Worm (Caenorhabditis elegans): ENCODE results near the gene str-116.

Gene str-116

DNA sequence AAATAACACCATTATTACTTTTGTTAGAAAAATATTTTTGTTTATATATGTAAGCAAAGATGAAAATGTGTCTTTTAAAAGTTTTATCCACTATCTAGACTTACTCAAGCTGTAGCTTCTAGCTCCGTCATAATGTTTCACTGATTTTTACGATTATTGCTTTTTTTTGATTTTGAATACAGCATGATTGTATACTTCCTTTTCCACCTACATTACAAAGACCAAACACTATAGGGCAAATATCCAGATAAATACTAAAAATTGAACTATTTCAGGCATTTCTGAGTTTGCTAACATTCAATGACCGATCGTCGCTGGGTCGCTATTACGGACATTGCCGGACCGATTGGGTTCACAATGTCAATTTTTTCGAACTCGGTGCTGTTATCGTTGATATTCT, at the start of gene str-116:
Gene str-116, plus strand, starts transcription at position 301 of the 400 bp plus-strand sequence.
- no peak for TF ChIP-seq aha-1 (tag; optimal IDR thresholded peaks at IDR 0.05)
- TF ChIP-seq pag-3 (tag; optimal IDR thresholded peaks at IDR 0.05; ENCODE audit: borderline replicate concordance, insufficient read depth), result no peak
- no peak for TF ChIP-seq vab-15 (tag; optimal IDR thresholded peaks at IDR 0.05)
- no peak for TF ChIP-seq nhr-28 (tag; optimal IDR thresholded peaks at IDR 0.05)
- no peak for TF ChIP-seq blmp-1 (tag; optimal IDR thresholded peaks at IDR 0.05)
- TF ChIP-seq rnt-1 (tag; optimal IDR thresholded peaks at IDR 0.05), result no peak
- TF ChIP-seq unc-62 (GFP tag; optimal IDR thresholded peaks at IDR 0.05), result no peak
- no peak for TF ChIP-seq ztf-11 (tag; optimal IDR thresholded peaks at IDR 0.05)
- TF ChIP-seq grh-1 (GFP tag; IDR thresholded peaks at IDR 0.05), result no peak
- TF ChIP-seq ztf-4 (tag; optimal IDR thresholded peaks at IDR 0.05), result no peak
- TF ChIP-seq sup-37 (GFP tag; optimal IDR thresholded peaks at IDR 0.05), result no peak
- TF ChIP-seq Y116A8C.19 (tag; optimal IDR thresholded peaks at IDR 0.05; ENCODE audit: borderline replicate concordance), result no peak
- no peak for TF ChIP-seq tlp-1 (tag; optimal IDR thresholded peaks at IDR 0.05)
- no peak for TF ChIP-seq ama-1 (optimal IDR thresholded peaks at IDR 0.05)

DNA sequence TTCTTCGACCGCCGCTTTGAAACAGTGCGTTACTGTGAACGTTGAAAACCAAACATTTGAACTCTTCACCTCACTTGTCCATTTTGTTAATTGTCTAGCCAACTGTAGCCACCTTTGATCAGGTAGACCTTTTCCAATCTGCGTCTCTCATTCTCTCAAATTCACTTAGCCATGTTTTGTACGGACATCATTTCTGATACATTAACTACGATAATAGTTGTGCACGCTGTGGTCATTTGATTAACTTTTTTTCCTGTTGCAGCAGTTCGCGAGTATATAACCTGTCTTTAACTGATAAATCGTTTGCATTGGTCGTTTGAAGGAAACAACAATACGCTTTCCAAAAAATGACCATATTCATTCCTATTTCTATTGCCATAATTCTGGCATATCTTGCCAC, 49.4 kb upstream of the str-116 start, which contains the start of gene cyp-29A2:
Gene cyp-29A2, plus strand, starts transcription at position 190 of the 400 bp plus-strand sequence.
- peak; percentile 7 for TF ChIP-seq blmp-1 (tag; optimal IDR thresholded peaks at IDR 0.05)
- no peak for TF ChIP-seq nhr-12 (tag; optimal IDR thresholded peaks at IDR 0.05)
- no peak for TF ChIP-seq fkh-10 (GFP tag; optimal IDR thresholded peaks at IDR 0.05)
- TF ChIP-seq mab-9 (GFP tag; IDR thresholded peaks at IDR 0.05), result no peak
- TF ChIP-seq elt-3 (tag; optimal IDR thresholded peaks at IDR 0.05), result peak in 1 of 6 experiments; percentile 16
- no peak for TF ChIP-seq mep-1 (tag; optimal IDR thresholded peaks at IDR 0.05)
- TF ChIP-seq lin-14 (GFP tag; optimal IDR thresholded peaks at IDR 0.05), result peak; percentile 11
- peak; percentile 22 for TF ChIP-seq nhr-71 (tag; optimal IDR thresholded peaks at IDR 0.05)
- TF ChIP-seq hlh-4 (tag; optimal IDR thresholded peaks at IDR 0.05), result no peak
- TF ChIP-seq snu-23 (GFP tag; optimal IDR thresholded peaks at IDR 0.05), result peak; percentile 17
- no peak for TF ChIP-seq mdl-1 (tag; optimal IDR thresholded peaks at IDR 0.05)
- peak; percentile 52 for TF ChIP-seq nhr-20 (tag; optimal IDR thresholded peaks at IDR 0.05)
- no peak for TF ChIP-seq fkh-4 (tag; optimal IDR thresholded peaks at IDR 0.05; ENCODE audit: borderline replicate concordance)
- no peak for TF ChIP-seq tlp-1 (tag; optimal IDR thresholded peaks at IDR 0.05)
- no peak for TF ChIP-seq nhr-237 (tag; optimal IDR thresholded peaks at IDR 0.05)
- TF ChIP-seq hpl-2 (GFP tag; optimal IDR thresholded peaks at IDR 0.05), result no peak
- TF ChIP-seq nhr-85 (tag), result peak; percentile 8
- peak; percentile 17 for TF ChIP-seq elt-2 (tag; optimal IDR thresholded peaks at IDR 0.05)

DNA sequence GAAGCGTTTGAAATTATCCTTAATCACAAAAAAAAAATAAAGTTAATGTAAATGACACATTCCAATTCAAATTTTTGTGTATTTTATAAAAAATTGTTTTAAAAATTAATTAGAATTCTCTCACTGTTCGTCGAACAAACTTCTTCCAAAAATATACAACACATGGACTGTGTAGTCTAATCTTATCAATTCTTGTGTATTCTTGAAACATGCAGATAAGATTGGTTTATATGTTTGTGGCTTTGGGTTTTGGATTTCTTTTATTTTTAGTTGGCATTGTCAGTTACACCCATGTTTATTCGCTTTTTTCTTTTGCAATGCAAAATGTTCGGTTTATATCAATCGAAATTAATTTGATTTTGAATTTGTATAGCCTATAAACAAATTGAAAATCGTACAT, 46.4 kb upstream of the str-116 start:
- TF ChIP-seq nhr-28 (tag; optimal IDR thresholded peaks at IDR 0.05), result no peak
- TF ChIP-seq unc-98 (GFP tag; IDR thresholded peaks at IDR 0.05), result no peak
- TF ChIP-seq hlh-17 (GFP tag; optimal IDR thresholded peaks at IDR 0.05; ENCODE audit: borderline replicate concordance), result no peak
- TF ChIP-seq ets-5 (GFP tag; IDR thresholded peaks at IDR 0.05), result no peak
- TF ChIP-seq elt-3 (tag; optimal IDR thresholded peaks at IDR 0.05), result peak in 2 of 6 experiments; percentile 44 to 83
- no peak for TF ChIP-seq fkh-4 (tag; optimal IDR thresholded peaks at IDR 0.05; ENCODE audit: borderline replicate concordance)

DNA sequence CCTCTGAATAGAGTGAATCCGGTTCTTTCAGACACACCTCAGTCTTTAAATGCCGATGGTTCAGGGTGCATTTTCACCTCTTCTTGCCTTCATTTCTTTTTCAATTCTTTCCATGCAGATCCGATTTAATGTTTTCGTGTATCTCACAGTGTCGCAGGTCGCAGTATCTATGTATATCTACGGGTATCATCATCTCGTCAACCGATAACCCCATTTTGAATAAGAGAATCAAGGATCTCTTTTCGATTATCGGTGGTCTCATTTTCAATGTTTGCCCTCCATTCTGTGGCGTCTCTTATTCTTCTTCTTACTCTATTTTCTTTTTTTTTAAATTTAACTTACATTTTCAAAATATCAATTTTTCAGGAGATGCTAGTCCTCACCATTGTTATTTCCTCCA, 45.8 kb upstream of the str-116 start, which contains the start of gene T19B10.2:
Gene T19B10.2, plus strand, starts transcription at position 367 of the 400 bp plus-strand sequence.
- TF ChIP-seq elt-3 (tag; optimal IDR thresholded peaks at IDR 0.05) (peak in 1 of 6 experiments; percentile 15), nhr-20 (tag; optimal IDR thresholded peaks at IDR 0.05) (no peak), blmp-1 (tag; optimal IDR thresholded peaks at IDR 0.05) (peak; percentile 84), ceh-63 (GFP tag; optimal IDR thresholded peaks at IDR 0.05) (no peak)

DNA sequence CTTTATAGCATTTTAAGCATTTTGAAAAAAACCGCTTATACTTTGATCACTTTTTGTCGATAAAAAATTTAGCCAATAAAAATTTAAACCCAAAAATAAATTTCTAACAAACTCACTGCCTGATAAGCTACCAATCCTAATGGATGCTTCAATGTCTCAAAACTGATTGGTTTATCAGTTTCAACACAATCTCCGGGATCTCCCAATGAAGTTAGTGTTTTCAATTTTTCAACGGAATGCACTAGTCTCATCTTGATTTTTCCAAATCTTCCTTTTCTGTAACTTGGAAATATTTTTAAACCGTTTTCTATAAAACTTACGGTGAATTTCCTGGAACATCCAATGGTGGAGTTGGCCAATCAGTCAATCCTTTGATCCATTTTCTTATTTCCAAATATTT, 43.1 kb upstream of the str-116 start:
- no peak for TF ChIP-seq efl-1 (optimal IDR thresholded peaks at IDR 0.05)
- TF ChIP-seq efl-1 (GFP tag; optimal IDR thresholded peaks at IDR 0.05 in 1 of 2), result no peak
- TF ChIP-seq ceh-8 (GFP tag; optimal IDR thresholded peaks at IDR 0.05), result no peak
- no peak for TF ChIP-seq C16A3.4 (tag; optimal IDR thresholded peaks at IDR 0.05)
- TF ChIP-seq mdl-1 (tag; optimal IDR thresholded peaks at IDR 0.05), result no peak
- no peak for TF ChIP-seq sox-4 (tag; optimal IDR thresholded peaks at IDR 0.05)
- TF ChIP-seq lin-15B (tag; optimal IDR thresholded peaks at IDR 0.05), result no peak
- no peak for TF ChIP-seq ceh-63 (GFP tag; optimal IDR thresholded peaks at IDR 0.05)
- TF ChIP-seq dpl-1 (GFP tag; optimal IDR thresholded peaks at IDR 0.05), result no peak
- TF ChIP-seq tbx-2 (tag; optimal IDR thresholded peaks at IDR 0.05), result no peak
